Worm (Caenorhabditis elegans) whole organism, young adult: ENCODE measurements around the gene dhs-17.

Experiments
- B0261.1 ChIP-seq: sonication (generic microtip); optimal IDR thresholded peaks from 2 replicates; lab custom pipeline; 2016; ENCODE audit warnings: mild to moderate bottlenecking, missing genetic modification characterization, moderate library complexity, missing compliant biosample characterization
- C17E4.6 ChIP-seq: fragments of 200-800 bp; sonication (Bioruptor generic); IDR thresholded peaks from 2 replicates; pipeline ENCODE4 v1.3.6; 2022; ENCODE audit warnings: missing genetic modification reagents, missing genetic modification characterization, missing compliant biosample characterization
- D2030.7 ChIP-seq: fragments of 200-800 bp; sonication (Bioruptor generic); IDR thresholded peaks from 2 replicates; pipeline ENCODE4 v1.3.6; 2022; ENCODE audit warnings: missing genetic modification reagents, missing genetic modification characterization, missing compliant biosample characterization
- F37B4.10 ChIP-seq: fragments of 200-800 bp; sonication (Bioruptor generic); IDR thresholded peaks from 2 replicates; pipeline ENCODE4 v1.3.6; 2022; ENCODE audit warnings: missing genetic modification characterization, missing compliant biosample characterization
- F52B5.7 ChIP-seq: sonication (generic microtip); optimal IDR thresholded peaks from 2 replicates; lab custom pipeline; 2016; ENCODE audit warnings: mild to moderate bottlenecking, missing genetic modification characterization, missing compliant biosample characterization
- F55B11.4 ChIP-seq: sonication (generic microtip); optimal IDR thresholded peaks from 2 replicates; lab custom pipeline; 2016; ENCODE audit warnings: missing compliant biosample characterization, missing genetic modification characterization, borderline replicate concordance; ENCODE audit not compliant: insufficient read depth
- K12H6.12 ChIP-seq: fragments of 200-800 bp; sonication (Bioruptor generic); optimal IDR thresholded peaks from 2 replicates; lab custom pipeline; 2018; ENCODE audit warnings: mild to moderate bottlenecking, missing genetic modification characterization, missing compliant biosample characterization
- T07F8.4 ChIP-seq: sonication (generic microtip); optimal IDR thresholded peaks from 2 replicates; lab custom pipeline; 2016; ENCODE audit warnings: mild to moderate bottlenecking, missing genetic modification characterization, moderate library complexity, missing compliant biosample characterization
- Y53F4B.3 ChIP-seq: fragments of 200-800 bp; sonication (Bioruptor generic); IDR thresholded peaks from 2 replicates; pipeline ENCODE4 v1.3.6; 2022; ENCODE audit warnings: missing genetic modification reagents, missing genetic modification characterization, missing compliant biosample characterization
- Y53G8AR.9 ChIP-seq: fragments of 200-800 bp; sonication (Bioruptor generic); conservative IDR thresholded peaks from 2 replicates; pipeline ENCODE4 v1.3.6; 2022; ENCODE audit warnings: missing genetic modification reagents, missing genetic modification characterization, missing compliant biosample characterization
- ZK185.1 ChIP-seq: sonication (generic microtip); optimal IDR thresholded peaks from 2 replicates; lab custom pipeline; 2016; ENCODE audit warnings: mild to moderate bottlenecking, missing genetic modification characterization, missing compliant biosample characterization; ENCODE audit not compliant: poor library complexity, severe bottlenecking
- aptf-2 ChIP-seq: fragments of 200-800 bp; sonication (Bioruptor generic); conservative IDR thresholded peaks from 2 replicates; pipeline ENCODE4 v1.3.6; 2022; ENCODE audit warnings: missing genetic modification reagents, missing genetic modification characterization, missing compliant biosample characterization
- attf-5 ChIP-seq: fragments of 200-800 bp; sonication (Bioruptor generic); optimal IDR thresholded peaks from 2 replicates; lab custom pipeline; 2018; ENCODE audit warnings: mild to moderate bottlenecking, missing genetic modification characterization, missing compliant biosample characterization
- bed-2 ChIP-seq: fragments of 200-800 bp; sonication (Bioruptor generic); IDR thresholded peaks from 2 replicates; pipeline ENCODE4 v1.3.6; 2022; ENCODE audit warnings: missing genetic modification reagents, missing genetic modification characterization, missing compliant biosample characterization
- cebp-1 ChIP-seq, 2 experiments: fragments of 200-800 bp in 1 of 2; sonication (Bioruptor generic) in 1 of 2; sonication (generic microtip) in 1 of 2; IDR thresholded peaks in 1 of 2; optimal IDR thresholded peaks in 1 of 2; 2 replicates each; pipeline versions ENCODE4 v1.3.6 to Lab custom; 2017 to 2022; ENCODE audit warnings: missing compliant biosample characterization in 2 of 2, missing genetic modification characterization in 2 of 2, mild to moderate bottlenecking in 1 of 2, missing genetic modification reagents in 1 of 2, moderate library complexity in 1 of 2
- ceh-27 ChIP-seq: fragments of 200-800 bp; sonication (Bioruptor generic); optimal IDR thresholded peaks from 2 replicates; lab custom pipeline; 2018; ENCODE audit warnings: mild to moderate bottlenecking, missing genetic modification characterization, moderate library complexity, missing compliant biosample characterization
- ceh-40 ChIP-seq: fragments of 200-800 bp; sonication (Bioruptor generic); IDR thresholded peaks from 2 replicates; pipeline ENCODE4 v1.3.6; 2022; ENCODE audit warnings: missing genetic modification characterization, missing compliant biosample characterization
- ceh-91 ChIP-seq: fragments of 200-800 bp; sonication (Bioruptor generic); IDR thresholded peaks from 2 replicates; pipeline ENCODE4 v1.3.6; 2022; ENCODE audit warnings: missing genetic modification reagents, missing genetic modification characterization, missing compliant biosample characterization
- die-1 ChIP-seq: sonication (generic microtip); optimal IDR thresholded peaks from 2 replicates; lab custom pipeline; 2016; ENCODE audit warnings: missing genotype, mild to moderate bottlenecking, missing genetic modification characterization, missing compliant biosample characterization
- dpff-1 ChIP-seq: sonication (generic microtip); optimal IDR thresholded peaks from 2 replicates; lab custom pipeline; 2017; ENCODE audit warnings: mild to moderate bottlenecking, missing genetic modification characterization, missing compliant biosample characterization
- dpl-1 ChIP-seq: fragments of 150-350 bp; optimal IDR thresholded peaks from 2 replicates; lab custom pipeline; 2014; ENCODE audit warnings: missing biosample characterization, missing genetic modification reagents, missing genetic modification characterization
- egrh-3 ChIP-seq: fragments of 200-800 bp; sonication (Bioruptor generic); IDR thresholded peaks from 2 replicates; pipeline ENCODE4 v1.3.6; 2022; ENCODE audit warnings: missing genetic modification reagents, missing genetic modification characterization, missing compliant biosample characterization
- hlh-12 ChIP-seq: sonication (generic microtip); optimal IDR thresholded peaks from 2 replicates; lab custom pipeline; 2016; ENCODE audit warnings: missing genetic modification characterization, missing compliant biosample characterization
- hmg-20 ChIP-seq: fragments of 200-800 bp; sonication (Bioruptor generic); IDR thresholded peaks from 2 replicates; pipeline ENCODE4 v1.3.6; 2022; ENCODE audit warnings: missing genetic modification reagents, missing genetic modification characterization, missing compliant biosample characterization
- hsf-1 ChIP-seq: fragments of 200-800 bp; sonication (Bioruptor generic); IDR thresholded peaks from 2 replicates; pipeline ENCODE4 v1.3.6; 2022; ENCODE audit warnings: missing genetic modification reagents, missing genetic modification characterization, missing compliant biosample characterization
- lag-1 ChIP-seq: fragments of 200-800 bp; sonication (Bioruptor generic); IDR thresholded peaks from 2 replicates; pipeline ENCODE4 v1.3.6; 2022; ENCODE audit warnings: missing genetic modification reagents, missing genetic modification characterization, missing compliant biosample characterization
- let-526 ChIP-seq: fragments of 200-800 bp; sonication (Bioruptor generic); IDR thresholded peaks from 2 replicates; pipeline ENCODE4 v1.3.6; 2022; ENCODE audit warnings: missing genetic modification reagents, missing genetic modification characterization, missing compliant biosample characterization
- lin-35 ChIP-seq, 3 experiments: fragments of 150-350 bp in 2 of 3; sonication (generic microtip) in 1 of 3; optimal IDR thresholded peaks; 2 replicates each; lab custom pipeline; 2014 to 2018; ENCODE audit warnings: missing biosample characterization in 3 of 3, missing genetic modification characterization in 3 of 3, missing genetic modification reagents in 3 of 3
- lin-54 ChIP-seq: fragments of 200-800 bp; sonication (Bioruptor generic); optimal IDR thresholded peaks from 2 replicates; lab custom pipeline; 2018; ENCODE audit warnings: mild to moderate bottlenecking, missing genetic modification characterization, missing compliant biosample characterization
- mcd-1 ChIP-seq: fragments of 200-800 bp; sonication (Bioruptor generic); IDR thresholded peaks from 2 replicates; pipeline ENCODE4 v1.3.6; 2022; ENCODE audit warnings: missing genetic modification reagents, missing genetic modification characterization, missing compliant biosample characterization
- nfyb-1 ChIP-seq: fragments of 200-800 bp; sonication (Bioruptor generic); IDR thresholded peaks from 2 replicates; pipeline ENCODE4 v1.3.6; 2022; ENCODE audit warnings: missing genetic modification reagents, missing genetic modification characterization, missing compliant biosample characterization
- nhr-90 ChIP-seq: sonication (generic microtip); optimal IDR thresholded peaks from 2 replicates; lab custom pipeline; 2016; ENCODE audit warnings: missing genotype, mild to moderate bottlenecking, missing genetic modification characterization, missing compliant biosample characterization
- pha-4 ChIP-seq: fragments of 150-350 bp; sonication (generic microtip); optimal IDR thresholded peaks from 2 replicates; lab custom pipeline; 2014; ENCODE audit warnings: missing biosample characterization, missing genetic modification reagents, missing genetic modification characterization
- rcor-1 ChIP-seq: fragments of 200-800 bp; sonication (Bioruptor generic); IDR thresholded peaks from 2 replicates; pipeline ENCODE4 v1.3.6; 2022; ENCODE audit warnings: missing genetic modification reagents, missing genetic modification characterization, missing compliant biosample characterization
- snpc-1.3 ChIP-seq: sonication (generic microtip); optimal IDR thresholded peaks from 2 replicates; lab custom pipeline; 2017; ENCODE audit warnings: missing genetic modification characterization, mild to moderate bottlenecking, missing compliant biosample characterization, antibody characterized with exemption, moderate library complexity, missing genotype, missing genetic modification reagents; ENCODE audit not compliant: insufficient read depth
- tbp1 ChIP-seq: fragments of 200-800 bp; sonication (Bioruptor generic); optimal IDR thresholded peaks from 2 replicates; lab custom pipeline; 2018; ENCODE audit warnings: mild to moderate bottlenecking, missing genetic modification characterization, missing compliant biosample characterization
- tlf-1 ChIP-seq: fragments of 200-800 bp; sonication (Bioruptor generic); optimal IDR thresholded peaks from 2 replicates; lab custom pipeline; 2018; ENCODE audit warnings: mild to moderate bottlenecking, missing genetic modification characterization, missing compliant biosample characterization
- unc-130 ChIP-seq: sonication (generic microtip); optimal IDR thresholded peaks from 2 replicates; lab custom pipeline; 2016; ENCODE audit warnings: missing genetic modification reagents, missing genetic modification characterization, missing compliant biosample characterization
- zfh-2 ChIP-seq: fragments of 200-800 bp; sonication (Bioruptor generic); conservative IDR thresholded peaks from 2 replicates; pipeline ENCODE4 v1.3.6; 2022; ENCODE audit warnings: missing genetic modification reagents, missing genetic modification characterization, missing compliant biosample characterization
- ztf-18 ChIP-seq: sonication (generic microtip); optimal IDR thresholded peaks from 2 replicates; lab custom pipeline; 2016; ENCODE audit warnings: missing genotype, mild to moderate bottlenecking, missing genetic modification characterization, missing compliant biosample characterization
- ztf-22 ChIP-seq: fragments of 200-800 bp; sonication (Bioruptor generic); optimal IDR thresholded peaks from 2 replicates; lab custom pipeline; 2018; ENCODE audit warnings: mild to moderate bottlenecking, missing genetic modification characterization, moderate library complexity, missing compliant biosample characterization
- ztf-28 ChIP-seq: fragments of 200-800 bp; sonication (Bioruptor generic); IDR thresholded peaks from 2 replicates; pipeline ENCODE4 v1.3.6; 2022; ENCODE audit warnings: missing genetic modification reagents, missing genetic modification characterization, missing compliant biosample characterization

The dhs-17 gene

DNA sequence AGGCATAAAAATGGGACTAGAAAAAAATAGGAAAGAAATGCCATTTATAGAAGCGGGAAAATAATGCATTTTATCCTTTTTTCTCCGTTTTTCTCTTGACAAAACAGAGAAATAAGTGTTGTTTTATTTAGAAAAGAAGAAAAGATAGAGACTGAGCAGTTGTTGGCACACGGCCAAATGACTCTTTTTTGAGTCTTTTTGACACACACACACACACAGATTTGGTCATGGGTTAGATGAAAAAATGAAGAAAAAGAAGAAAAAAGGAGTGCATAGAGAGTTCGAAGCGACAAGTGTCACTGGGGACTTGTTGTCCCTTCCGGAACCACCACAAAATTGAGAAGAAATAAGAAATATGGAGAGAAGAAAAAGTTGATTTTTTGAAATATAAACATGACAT lies 1.1 kb downstream of the dhs-17 start:
- TF ChIP-seq hmg-20 (GFP tag; lab: Robert Waterston, UW) (no peak), die-1 (tag; lab: Kevin White, UChicago) (no peak), ceh-40 (no peak), zfh-2 (no peak), B0261.1 (no peak), C17E4.6 (no peak), mcd-1 (GFP tag; lab: Robert Waterston, UW) (no peak), Y53G8AR.9 (no peak), unc-130 (GFP tag; lab: Kevin White, UChicago) (no peak), pha-4 (tag; lab: Kevin White, UChicago) (no peak), hlh-12 (no peak), rcor-1 (GFP tag; lab: Robert Waterston, UW) (no peak), lin-54 (GFP tag; lab: Kevin White, UChicago) (no peak), bed-2 (GFP tag; lab: Robert Waterston, UW) (no peak), dpl-1 (GFP tag; lab: Kevin White, UChicago) (no peak), hsf-1 (GFP tag; lab: Robert Waterston, UW) (no peak), F52B5.7 (tag; lab: Kevin White, UChicago) (no peak), let-526 (GFP tag; lab: Robert Waterston, UW) (no peak), ceh-27 (GFP tag; lab: Kevin White, UChicago) (no peak)

DNA sequence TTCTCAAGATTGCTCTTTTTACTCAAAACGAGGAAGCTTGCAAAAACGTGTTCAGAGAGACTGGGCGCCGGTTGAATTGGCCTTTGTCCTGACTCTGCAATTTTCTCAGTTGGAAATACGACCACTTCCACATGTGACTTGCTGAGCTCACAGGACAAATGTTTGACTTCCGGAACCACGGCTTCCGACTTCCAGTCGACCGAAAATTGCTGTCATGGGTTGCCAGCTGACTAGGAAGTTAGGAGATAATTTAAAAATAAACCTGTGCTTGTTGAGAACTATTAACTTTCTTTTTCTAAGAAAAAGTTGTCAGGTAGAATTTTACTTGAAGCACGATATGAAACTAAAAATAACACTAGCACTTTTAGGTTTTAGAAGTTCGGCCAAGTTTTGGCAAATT lies 3.0 kb downstream of the dhs-17 start:
- TF ChIP-seq ztf-22: no peak
- TF ChIP-seq ceh-91 (GFP tag; lab: Robert Waterston, UW): no peak
- no peak for TF ChIP-seq ztf-28 (GFP tag; lab: Robert Waterston, UW)
- TF ChIP-seq D2030.7 (GFP tag; lab: Robert Waterston, UW): no peak
- TF ChIP-seq attf-5 (GFP tag; lab: Kevin White, UChicago): no peak
- no peak for TF ChIP-seq egrh-3 (GFP tag; lab: Robert Waterston, UW)
- TF ChIP-seq dpff-1 (tag; lab: Kevin White, UChicago): no peak
- no peak for TF ChIP-seq die-1 (tag; lab: Kevin White, UChicago)

DNA sequence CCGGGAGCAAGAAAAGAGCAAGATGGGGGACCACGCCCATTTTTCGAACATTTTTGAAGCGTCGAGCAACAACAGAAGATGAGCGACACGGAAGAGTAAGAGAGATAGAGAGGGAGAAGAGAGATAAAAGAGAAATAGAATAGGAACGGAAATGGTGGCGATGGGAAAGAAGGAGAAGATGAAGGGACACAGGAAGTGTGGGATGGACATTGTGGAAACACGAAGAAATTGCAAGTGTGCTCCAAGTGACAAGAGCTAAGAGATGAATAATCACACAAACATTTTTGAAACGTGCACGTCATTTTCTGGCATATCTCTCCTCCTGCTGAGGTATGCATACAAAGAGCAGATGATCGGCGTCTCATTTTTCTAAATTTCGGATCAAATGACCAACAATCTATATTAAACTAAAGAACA lies 4.0 kb downstream of the dhs-17 start:
- TF ChIP-seq zfh-2 (peak; percentile 46), aptf-2 (GFP tag; lab: Robert Waterston, UW) (no peak), tbp1 (GFP tag; lab: Kevin White, UChicago) (no peak), lin-35 (GFP tag; optimal IDR thresholded peaks at IDR 0.05; lab: Kevin White, UChicago) (peak in 1 of 3 experiments; percentile 49), mcd-1 (GFP tag; lab: Robert Waterston, UW) (0 out of 2 replicates have a peak, but pooled peaks have one; percentile 28), ZK185.1 (tag; lab: Kevin White, UChicago) (no peak), Y53F4B.3 (GFP tag; lab: Robert Waterston, UW) (no peak), nfyb-1 (GFP tag; lab: Robert Waterston, UW) (0 out of 2 replicates have a peak, but pooled peaks have one; percentile 16), F37B4.10 (no peak), nhr-90 (no peak), cebp-1 (GFP tag; IDR thresholded peaks at IDR 0.05; lab: Robert Waterston, UW) (no peak), cebp-1 (tag; optimal IDR thresholded peaks at IDR 0.05; lab: Kevin White, UChicago) (peak; percentile 17), T07F8.4 (no peak), ztf-18 (no peak), lag-1 (GFP tag; lab: Robert Waterston, UW) (no peak), snpc-1.3 (tag; lab: Kevin White, UChicago) (no peak), tlf-1 (GFP tag; lab: Kevin White, UChicago) (no peak), K12H6.12 (peak; percentile 58), F55B11.4 (tag; lab: Kevin White, UChicago) (no peak), pha-4 (tag; lab: Kevin White, UChicago) (no peak)
